Worm (Caenorhabditis elegans): ENCODE data around the gene mrps-22.
A peak's percentile ranks its signal among the peaks of the same experiment; 100 is the strongest.

The mrps-22 gene

DNA sequence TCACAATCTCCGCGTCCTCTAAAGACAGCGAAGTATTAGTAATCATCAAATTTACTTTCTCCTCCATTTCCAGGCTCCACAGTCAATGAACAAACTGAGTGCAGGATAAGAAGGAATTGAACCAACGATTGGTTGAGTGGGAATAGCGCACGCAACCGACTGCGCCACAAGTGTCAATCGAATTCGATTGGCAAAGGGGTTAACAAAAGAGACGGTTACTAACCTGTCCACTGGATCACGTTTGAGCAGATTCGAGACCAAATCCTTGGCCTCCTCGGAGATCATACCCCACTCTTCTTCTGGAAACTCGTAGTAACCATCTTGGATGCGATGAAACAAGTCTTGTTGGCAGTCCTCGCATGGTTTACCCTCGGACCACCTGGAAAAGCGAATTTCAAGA, 37.2 kb upstream of the mrps-22 start (continued):
- TF ChIP-seq lin-54 (GFP tag; optimal IDR thresholded peaks at IDR 0.05) (peak; percentile 34), T07F8.4 (tag; optimal IDR thresholded peaks at IDR 0.05) (no peak), K11D2.4 (GFP tag; IDR thresholded peaks at IDR 0.05) (0 out of 2 replicates have a peak, but pooled peaks have one; percentile 10), ztf-6 (GFP tag; IDR thresholded peaks at IDR 0.05) (0 out of 2 replicates have a peak, but pooled peaks have one; percentile 48), F10E7.11 (tag; optimal IDR thresholded peaks at IDR 0.05) (no peak), him-1 (tag; optimal IDR thresholded peaks at IDR 0.05) (no peak), sptf-2 (GFP tag; optimal IDR thresholded peaks at IDR 0.05) (peak; percentile 48), F39B2.1 (GFP tag; IDR thresholded peaks at IDR 0.05) (no peak), F49E8.2 (tag; optimal IDR thresholded peaks at IDR 0.05; ENCODE audit: insufficient read depth) (no peak), F22D6.2 (tag; optimal IDR thresholded peaks at IDR 0.05) (no peak), pha-4 (tag; optimal IDR thresholded peaks at IDR 0.05) (no peak), snpc-4 (GFP tag; optimal IDR thresholded peaks at IDR 0.05) (peak; percentile 42), snpc-4 (tag; optimal IDR thresholded peaks at IDR 0.05) (peak in 1 of 4 experiments; percentile 37), ztf-26 (tag; optimal IDR thresholded peaks at IDR 0.05) (no peak)

DNA sequence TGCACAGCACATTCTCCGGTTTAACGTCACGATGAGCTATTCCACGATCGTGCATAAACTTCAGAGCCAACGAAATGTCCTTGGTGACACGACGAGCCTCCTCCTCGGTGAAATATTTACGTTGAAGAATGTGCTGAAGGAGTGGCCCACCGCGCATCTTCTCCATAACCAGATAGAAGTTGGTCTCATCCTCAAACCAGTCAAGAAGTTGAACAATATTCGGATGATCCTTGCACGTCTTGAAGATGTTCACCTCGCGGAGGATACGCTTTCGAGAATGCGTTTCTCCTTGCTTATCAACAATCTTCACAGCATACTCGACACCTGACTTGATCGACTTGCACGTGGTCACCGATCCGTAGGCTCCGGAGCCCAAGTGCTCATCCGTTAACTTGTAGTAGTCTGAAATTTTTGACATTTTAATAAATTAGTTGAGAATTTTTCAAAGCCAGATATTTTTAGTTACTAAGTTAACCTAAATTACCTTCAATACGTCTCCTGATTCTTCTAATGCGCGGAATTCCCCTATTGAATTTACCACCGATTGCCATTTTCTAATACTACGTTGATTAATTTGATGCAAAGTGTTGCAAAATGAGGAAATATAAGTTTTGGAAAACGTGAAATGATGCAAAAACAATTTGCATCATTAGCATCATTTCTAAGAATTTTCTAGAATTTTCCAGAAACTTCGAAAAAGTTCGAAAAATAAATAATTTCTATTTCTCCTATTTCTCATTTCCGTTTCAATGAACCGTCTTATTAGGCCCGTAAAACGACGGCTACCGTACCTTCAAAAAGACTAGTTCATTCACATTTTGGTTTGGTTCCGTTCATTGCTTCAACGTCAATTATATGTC, 36.3 kb upstream of the mrps-22 start:
- TF ChIP-seq repo-1 (tag; optimal IDR thresholded peaks at IDR 0.05) (peak; percentile 73), ama-1 (optimal IDR thresholded peaks at IDR 0.05) (peak; percentile 74), ama-1 (GFP tag; optimal IDR thresholded peaks at IDR 0.05) (no peak), F10E7.11 (tag; optimal IDR thresholded peaks at IDR 0.05) (no peak), ztf-22 (GFP tag; optimal IDR thresholded peaks at IDR 0.05) (no peak), let-607 (tag; optimal IDR thresholded peaks at IDR 0.05) (no peak), F57A8.1 (GFP tag; optimal IDR thresholded peaks at IDR 0.05) (no peak), Y67H2A.10 (GFP tag; conservative IDR thresholded peaks at IDR 0.05) (no peak), lir-1 (GFP tag; conservative IDR thresholded peaks at IDR 0.05) (no peak), F23B12.7 (tag; optimal IDR thresholded peaks at IDR 0.05; ENCODE audit: insufficient read depth) (no peak), dox-1 (GFP tag; IDR thresholded peaks at IDR 0.05) (no peak), F39B2.1 (GFP tag; IDR thresholded peaks at IDR 0.05) (no peak), lin-26 (GFP tag; IDR thresholded peaks at IDR 0.05) (peak; percentile 82), K12H6.12 (tag; optimal IDR thresholded peaks at IDR 0.05) (no peak), attf-3 (GFP tag; conservative IDR thresholded peaks at IDR 0.05) (0 out of 2 replicates have a peak, but pooled peaks have one; percentile 20), rcor-1 (GFP tag; IDR thresholded peaks at IDR 0.05) (no peak; the same call in 1 of the 2 replicates), snpc-1.1 (tag; optimal IDR thresholded peaks at IDR 0.05; ENCODE audit: insufficient read depth) (no peak), aptf-3 (GFP tag; IDR thresholded peaks at IDR 0.05) (peak; percentile 6; the same call in 1 of the 2 replicates), ccch-3 (GFP tag; optimal IDR thresholded peaks at IDR 0.05) (no peak), nhr-27 (tag; optimal IDR thresholded peaks at IDR 0.05) (no peak), snpc-4 (GFP tag; optimal IDR thresholded peaks at IDR 0.05) (no peak), snpc-4 (tag; optimal IDR thresholded peaks at IDR 0.05) (no peak), mel-28 (tag; optimal IDR thresholded peaks at IDR 0.05; ENCODE audit: borderline replicate concordance) (no peak), egl-18 (GFP tag; IDR thresholded peaks at IDR 0.05) (no peak), lin-35 (GFP tag; optimal IDR thresholded peaks at IDR 0.05) (peak in 1 of 3 experiments; percentile 20), bed-1 (GFP tag; IDR thresholded peaks at IDR 0.05) (no peak), lin-40 (tag; optimal IDR thresholded peaks at IDR 0.05) (no peak), ceh-27 (GFP tag; optimal IDR thresholded peaks at IDR 0.05) (no peak), dpl-1 (GFP tag; optimal IDR thresholded peaks at IDR 0.05) (no peak), F37B4.10 (GFP tag; IDR thresholded peaks at IDR 0.05) (no peak), madf-10 (tag; optimal IDR thresholded peaks at IDR 0.05) (no peak), madf-6 (GFP tag; IDR thresholded peaks at IDR 0.05) (no peak; the same call in 1 of the 2 replicates), attf-5 (GFP tag; optimal IDR thresholded peaks at IDR 0.05) (no peak), hlh-26 (GFP tag; conservative IDR thresholded peaks at IDR 0.05) (no peak), snpc-3.4 (tag; optimal IDR thresholded peaks at IDR 0.05) (no peak)

Measured in whole organism, young adult.